Worm (Caenorhabditis elegans) whole organism, late embryonic: ENCODE data around the gene Y73C8C.3.

ENCODE experiments used
- F13H6.1 ChIP-seq: sonication (generic microtip); optimal IDR thresholded peaks from 2 replicates; lab custom pipeline; 2016; ENCODE audit warnings: missing genetic modification characterization, missing compliant biosample characterization
- che-1 ChIP-seq: sonication (generic microtip); optimal IDR thresholded peaks from 2 replicates; lab custom pipeline; 2016; ENCODE audit warnings: mild to moderate bottlenecking, missing genetic modification characterization, missing compliant biosample characterization
- elt-2 ChIP-seq: sonication (generic microtip); optimal IDR thresholded peaks from 2 replicates; lab custom pipeline; 2016; ENCODE audit warnings: missing genetic modification reagents, missing genetic modification characterization, missing compliant biosample characterization
- eyg-1 ChIP-seq: sonication (generic microtip); optimal IDR thresholded peaks from 2 replicates; lab custom pipeline; 2016; ENCODE audit warnings: missing genotype, missing genetic modification characterization, missing compliant biosample characterization
- fkh-10 ChIP-seq: fragments of 150-350 bp; optimal IDR thresholded peaks from 2 replicates; lab custom pipeline; 2014; ENCODE audit warnings: missing biosample characterization, missing genetic modification reagents, missing genetic modification characterization
- hlh-15 ChIP-seq: sonication (generic microtip); optimal IDR thresholded peaks from 2 replicates; lab custom pipeline; 2016; ENCODE audit warnings: missing genetic modification characterization, missing compliant biosample characterization
- hlh-6 ChIP-seq: sonication (generic microtip); optimal IDR thresholded peaks from 2 replicates; lab custom pipeline; 2016; ENCODE audit warnings: missing genotype, missing genetic modification characterization, missing compliant biosample characterization
- npax-4 ChIP-seq: sonication (generic microtip); optimal IDR thresholded peaks from 2 replicates; lab custom pipeline; 2016; ENCODE audit warnings: missing genetic modification characterization, missing compliant biosample characterization
- pha-2 ChIP-seq: sonication (generic microtip); optimal IDR thresholded peaks from 2 replicates; lab custom pipeline; 2017; ENCODE audit warnings: mild to moderate bottlenecking, missing genetic modification characterization, missing compliant biosample characterization
- pha-4 ChIP-seq: fragments of 150-350 bp; optimal IDR thresholded peaks from 2 replicates; lab custom pipeline; 2018; ENCODE audit warnings: missing biosample characterization, missing genetic modification reagents, missing genetic modification characterization
- pqm-1 ChIP-seq: sonication (generic microtip); optimal IDR thresholded peaks from 2 replicates; lab custom pipeline; 2016; ENCODE audit warnings: missing genetic modification characterization, missing compliant biosample characterization
- rnt-1 ChIP-seq: sonication (generic microtip); optimal IDR thresholded peaks from 2 replicates; lab custom pipeline; 2016; ENCODE audit warnings: missing genetic modification characterization, missing compliant biosample characterization

ce11 chrV:3156786-3157185 lies 41.7 kb downstream of the Y73C8C.3 start, which contains the start of gene exh-1:
- TF ChIP-seq hlh-6 (no peak), fkh-10 (GFP tag; lab: Kevin White, UChicago) (no peak), hlh-15 (tag; lab: Kevin White, UChicago) (no peak), elt-2 (no peak), pqm-1 (tag; lab: Kevin White, UChicago) (no peak), rnt-1 (tag; lab: Kevin White, UChicago) (no peak), pha-4 (tag; lab: Kevin White, UChicago) (no peak), pha-2 (tag; lab: Kevin White, UChicago) (no peak), eyg-1 (tag; lab: Kevin White, UChicago) (no peak), che-1 (tag; lab: Kevin White, UChicago) (no peak), npax-4 (tag; lab: Kevin White, UChicago) (no peak), F13H6.1 (tag; lab: Kevin White, UChicago) (no peak)
